Fruit fly (Drosophila melanogaster) whole organism: ENCODE results near the gene CG17239.

Experiments used
- CG8478 ChIP-seq: fragments of >200 bp; optimal IDR thresholded peaks from 2 replicates; lab custom pipeline; 2018; ENCODE audit warnings: inconsistent platforms
- EcR ChIP-seq, 2 experiments: fragments of >200 bp; optimal IDR thresholded peaks; 2 replicates each; lab custom pipeline; 2017; ENCODE audit warnings: missing biosample characterization in 2 of 2, missing genetic modification characterization in 2 of 2, missing genetic modification reagents in 2 of 2
- pan ChIP-seq: fragments of >200 bp; optimal IDR thresholded peaks from 2 replicates; lab custom pipeline; 2017
- psq ChIP-seq: fragments of >200 bp; optimal IDR thresholded peaks from 2 replicates; lab custom pipeline; 2017
- usp ChIP-seq: fragments of >200 bp; optimal IDR thresholded peaks from 2 replicates; lab custom pipeline; 2017; ENCODE audit warnings: missing biosample characterization, missing genetic modification characterization, mixed read lengths

- no peak for TF ChIP-seq CG8478
- TF ChIP-seq psq: no peak
- TF ChIP-seq pan (lab: Kevin White, UChicago): no peak
- TF ChIP-seq usp: no peak
- no peak for TF ChIP-seq EcR (GFP tag; optimal IDR thresholded peaks at IDR 0.05; lab: Kevin White, UChicago)
Measured at dm6 chr2L:2242783-2243182, 9.4 kb downstream of the CG17239 start.
